Fruit fly (Drosophila melanogaster): ENCODE data around the gene PpD3.

PpD3 gene

DNA sequence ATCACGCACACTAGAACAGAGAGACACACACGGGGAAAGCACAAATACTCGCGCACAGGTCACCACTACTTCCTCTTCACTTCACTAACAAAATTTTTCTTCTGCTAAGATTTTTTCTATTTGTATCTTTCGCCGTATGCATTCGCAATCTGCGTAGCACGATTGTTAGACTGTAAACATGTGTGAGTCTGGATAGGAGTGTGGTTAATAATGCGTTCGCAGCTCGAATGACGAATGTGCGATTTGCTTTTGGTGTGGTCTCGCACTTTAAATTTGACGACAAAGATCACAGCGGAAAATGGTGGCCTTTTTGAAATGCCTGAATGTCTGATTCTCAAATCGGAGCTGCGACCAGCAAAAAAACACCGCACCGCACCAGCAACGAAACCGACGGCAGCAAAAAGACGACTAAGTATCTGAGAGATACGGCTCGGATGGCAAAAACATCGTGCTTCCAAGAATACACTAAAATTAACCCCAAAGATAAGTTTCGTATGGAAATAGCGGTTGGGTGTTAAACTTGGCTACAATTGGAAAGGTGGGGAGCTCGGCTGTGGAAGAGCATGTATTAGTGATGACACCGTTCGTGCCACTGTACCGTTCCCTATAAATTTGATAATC is 42.6 kb upstream of the PpD3 start, which contains the start of gene Unc-115a:
Gene Unc-115a, minus strand, starts transcription at position 410 of the 621 bp plus-strand sequence.
- TF ChIP-seq cnc (optimal IDR thresholded peaks at IDR 0.05), result no peak
- TF ChIP-seq Hr96 (GFP tag; optimal IDR thresholded peaks at IDR 0.05), result no peak
- peak; percentile 87 for TF ChIP-seq Mnt (GFP tag; optimal IDR thresholded peaks at IDR 0.05)
- TF ChIP-seq ovo (GFP tag; optimal IDR thresholded peaks at IDR 0.05), result peak; percentile 49
- TF ChIP-seq toe (GFP tag; optimal IDR thresholded peaks at IDR 0.05), result no peak
- TF ChIP-seq tj (GFP tag; optimal IDR thresholded peaks at IDR 0.05), result peak; percentile 50
- TF ChIP-seq bab1 (GFP tag; optimal IDR thresholded peaks at IDR 0.05), result peak; percentile 59
- TF ChIP-seq CG1620 (GFP tag; optimal IDR thresholded peaks at IDR 0.05), result peak; percentile 64
- peak; percentile 68 for TF ChIP-seq CG11617 (GFP tag; optimal IDR thresholded peaks at IDR 0.05)
- TF ChIP-seq CG12768 (GFP tag; optimal IDR thresholded peaks at IDR 0.05), result peak; percentile 33
- TF ChIP-seq CG7101 (tag; optimal IDR thresholded peaks at IDR 0.05), result peak; percentile 18
- peak; percentile 46 for TF ChIP-seq Crg-1 (GFP tag; optimal IDR thresholded peaks at IDR 0.05)
- TF ChIP-seq pad (GFP tag; optimal IDR thresholded peaks at IDR 0.05), result no peak
- peak; percentile 31 for TF ChIP-seq CG33017 (tag; optimal IDR thresholded peaks at IDR 0.05)
- no peak for TF ChIP-seq CG5204 (GFP tag; optimal IDR thresholded peaks at IDR 0.05)
- peak; percentile 37 for TF ChIP-seq cic (GFP tag; optimal IDR thresholded peaks at IDR 0.05)
- TF ChIP-seq kay (GFP tag; ENCODE audit: borderline replicate concordance), result no peak

DNA sequence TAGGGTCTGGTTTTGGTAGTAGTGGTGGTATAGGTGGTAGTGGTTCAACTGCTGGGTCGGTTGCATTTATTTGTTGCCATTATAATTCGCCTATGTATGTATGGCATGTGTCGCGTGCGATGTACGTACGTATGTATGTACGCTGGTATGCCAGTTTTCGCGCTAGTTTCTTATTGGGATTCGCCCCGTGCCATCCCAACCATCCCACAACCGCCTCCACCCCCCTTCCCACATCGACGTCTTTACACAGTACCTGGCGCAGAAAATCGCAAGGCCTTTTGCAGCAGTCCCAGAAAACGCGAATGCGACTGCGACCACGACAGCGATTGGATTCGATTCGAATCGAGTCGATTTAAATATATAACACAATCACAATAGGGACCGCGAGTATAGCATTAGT is 37.4 kb upstream of the PpD3 start:
- TF ChIP-seq CG5204 (GFP tag; optimal IDR thresholded peaks at IDR 0.05) (no peak), CG11617 (GFP tag; optimal IDR thresholded peaks at IDR 0.05) (peak; percentile 15), Mnt (GFP tag; optimal IDR thresholded peaks at IDR 0.05) (peak; percentile 62)

DNA sequence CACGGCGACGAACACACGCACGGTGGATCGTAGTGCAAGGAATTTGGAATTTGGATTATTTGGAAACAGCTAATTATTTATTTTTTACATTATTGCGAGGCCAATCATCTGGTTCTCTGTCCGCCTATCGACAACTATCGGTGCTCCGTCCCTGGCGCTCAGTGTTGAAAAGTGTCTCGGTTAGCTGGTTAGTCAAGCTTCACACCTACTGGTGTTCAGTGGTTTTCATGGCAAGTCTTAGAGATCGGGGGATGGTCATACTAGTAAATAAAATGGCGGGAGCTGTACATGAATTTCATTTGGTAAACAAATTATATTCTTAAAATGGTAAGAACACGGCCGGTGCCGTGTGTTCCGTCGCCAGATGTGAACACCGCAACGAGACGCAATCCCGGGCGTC is 36.8 kb upstream of the PpD3 start, which contains the start of the genes trbd and dmt:
Gene trbd, minus strand, starts transcription at position 152 of the 400 bp plus-strand sequence.
Gene dmt, plus strand, starts transcription at position 257 of the 400 bp plus-strand sequence.
- TF ChIP-seq Hr96 (GFP tag; optimal IDR thresholded peaks at IDR 0.05) (no peak), CG1620 (GFP tag; optimal IDR thresholded peaks at IDR 0.05) (peak; percentile 81), CG12768 (GFP tag; optimal IDR thresholded peaks at IDR 0.05) (peak; percentile 14), cic (GFP tag; optimal IDR thresholded peaks at IDR 0.05) (peak; percentile 4), tj (GFP tag; optimal IDR thresholded peaks at IDR 0.05) (peak; percentile 16), kay (GFP tag; ENCODE audit: borderline replicate concordance) (no peak), Clk (GFP tag; optimal IDR thresholded peaks at IDR 0.05) (peak; percentile 67), toe (GFP tag; optimal IDR thresholded peaks at IDR 0.05) (no peak), Crg-1 (GFP tag; optimal IDR thresholded peaks at IDR 0.05) (peak; percentile 70), Mnt (GFP tag; optimal IDR thresholded peaks at IDR 0.05) (peak; percentile 74), CG33017 (tag; optimal IDR thresholded peaks at IDR 0.05) (no peak), CG14711 (tag; optimal IDR thresholded peaks at IDR 0.05) (no peak), pad (GFP tag; optimal IDR thresholded peaks at IDR 0.05) (peak; percentile 65), cnc (optimal IDR thresholded peaks at IDR 0.05) (no peak), bab1 (GFP tag; optimal IDR thresholded peaks at IDR 0.05) (peak; percentile 76), CG7045 (GFP tag; optimal IDR thresholded peaks at IDR 0.05) (no peak), CG5204 (GFP tag; optimal IDR thresholded peaks at IDR 0.05) (no peak), ovo (GFP tag; optimal IDR thresholded peaks at IDR 0.05) (peak; percentile 58), CG11617 (GFP tag; optimal IDR thresholded peaks at IDR 0.05) (peak; percentile 26), CG7101 (tag; optimal IDR thresholded peaks at IDR 0.05) (peak; percentile 68)

DNA sequence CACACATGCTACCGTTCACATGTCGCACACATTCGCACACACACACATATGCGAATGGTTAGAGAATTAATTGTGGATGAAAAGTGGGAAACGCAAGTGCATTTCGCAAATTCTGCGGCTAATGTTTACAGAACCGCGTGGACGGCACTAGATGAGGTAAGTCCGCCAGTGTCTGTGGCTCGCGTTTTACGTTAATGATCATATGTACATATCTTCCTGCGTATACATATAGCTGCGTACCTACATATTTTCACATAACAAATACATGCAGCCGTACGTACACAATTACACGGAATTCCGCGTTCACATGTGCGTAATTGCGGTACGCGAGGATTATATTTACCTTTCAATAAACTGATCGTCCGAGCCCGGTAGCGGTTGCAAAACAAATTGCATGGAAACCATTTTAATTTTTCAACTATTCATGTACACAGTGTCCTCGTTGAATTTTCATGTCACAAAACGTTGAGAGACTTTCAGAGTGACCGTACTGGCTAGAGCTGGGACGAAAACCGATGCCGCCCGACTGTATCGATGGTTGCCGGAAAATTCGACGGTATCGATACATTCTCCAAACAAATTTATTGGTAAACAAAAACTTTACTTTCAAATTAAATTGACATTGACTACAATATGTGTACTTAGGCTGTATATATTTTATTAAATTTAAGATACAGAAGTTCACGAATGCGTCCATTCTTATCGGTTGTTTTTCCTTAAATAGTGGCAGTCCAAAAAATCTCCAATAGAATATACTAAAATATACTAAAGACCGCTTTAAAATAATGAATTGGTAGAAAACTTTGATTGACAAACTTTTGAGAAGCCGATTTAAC is 22.3 kb upstream of the PpD3 start, which contains the start of gene hyd:
Gene hyd, minus strand, starts transcription at position 495 of the 836 bp plus-strand sequence.
- TF ChIP-seq toe (GFP tag; optimal IDR thresholded peaks at IDR 0.05) (no peak), CG33017 (tag; optimal IDR thresholded peaks at IDR 0.05) (no peak), Hr96 (GFP tag; optimal IDR thresholded peaks at IDR 0.05) (no peak), ovo (GFP tag; optimal IDR thresholded peaks at IDR 0.05) (peak; percentile 9), CG14711 (tag; optimal IDR thresholded peaks at IDR 0.05) (no peak), CG7101 (tag; optimal IDR thresholded peaks at IDR 0.05) (no peak), CG12768 (GFP tag; optimal IDR thresholded peaks at IDR 0.05) (peak; percentile 27), bab1 (GFP tag; optimal IDR thresholded peaks at IDR 0.05) (peak; percentile 38), cic (GFP tag; optimal IDR thresholded peaks at IDR 0.05) (peak; percentile 8), Crg-1 (GFP tag; optimal IDR thresholded peaks at IDR 0.05) (no peak), cnc (optimal IDR thresholded peaks at IDR 0.05) (no peak), tj (GFP tag; optimal IDR thresholded peaks at IDR 0.05) (peak; percentile 4), pad (GFP tag; optimal IDR thresholded peaks at IDR 0.05) (no peak), kay (GFP tag; ENCODE audit: borderline replicate concordance) (no peak), CG1620 (GFP tag; optimal IDR thresholded peaks at IDR 0.05) (no peak), Mnt (GFP tag; optimal IDR thresholded peaks at IDR 0.05) (peak; percentile 71), Clk (GFP tag; optimal IDR thresholded peaks at IDR 0.05) (no peak), CG7045 (GFP tag; optimal IDR thresholded peaks at IDR 0.05) (no peak), CG5204 (GFP tag; optimal IDR thresholded peaks at IDR 0.05) (no peak), CG11617 (GFP tag; optimal IDR thresholded peaks at IDR 0.05) (no peak)

DNA sequence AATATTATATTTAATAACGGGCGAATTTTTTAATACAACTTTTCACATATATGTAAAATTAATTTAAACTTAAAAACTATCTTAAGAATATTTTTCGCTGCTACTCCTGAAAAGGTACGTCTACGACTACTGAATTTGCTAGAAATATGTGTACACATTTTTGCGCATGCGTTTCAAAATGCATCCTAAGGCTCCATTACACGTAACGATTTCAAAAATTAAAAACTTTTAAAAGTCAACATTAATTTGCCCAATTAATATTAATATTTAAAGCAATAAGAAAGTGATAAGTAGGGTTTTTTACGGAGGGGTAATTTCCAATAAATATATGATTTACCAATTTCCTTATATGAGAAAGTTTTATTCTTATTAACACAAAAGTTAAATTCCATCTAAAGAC is 16.9 kb upstream of the PpD3 start, which contains the start of gene FoxP:
Gene FoxP, minus strand, starts transcription at position 89 of the 400 bp plus-strand sequence.
- no peak for TF ChIP-seq toe (GFP tag; optimal IDR thresholded peaks at IDR 0.05)
- TF ChIP-seq kay (GFP tag; ENCODE audit: borderline replicate concordance), result peak; percentile 29

All from whole organism, adult.